Fruit fly (Drosophila melanogaster) Kc167 (cell line): ENCODE measurements around the gene CG7191.

Experiments
- Myc ChIP-seq: fragments of >200 bp; optimal IDR thresholded peaks from 2 replicates; lab custom pipeline; 2017; ENCODE audit warnings: missing external identifiers
- h ChIP-seq: fragments of >200 bp; optimal IDR thresholded peaks from 3 replicates; lab custom pipeline; 2018; ENCODE audit warnings: missing external identifiers
- psq ChIP-seq: fragments of >200 bp; optimal IDR thresholded peaks from 2 replicates; lab custom pipeline; 2017; ENCODE audit warnings: missing external identifiers
- ttk ChIP-seq: sonication (Bioruptor generic); optimal IDR thresholded peaks from 2 replicates; lab custom pipeline; 2017; ENCODE audit warnings: missing external identifiers

DNA sequence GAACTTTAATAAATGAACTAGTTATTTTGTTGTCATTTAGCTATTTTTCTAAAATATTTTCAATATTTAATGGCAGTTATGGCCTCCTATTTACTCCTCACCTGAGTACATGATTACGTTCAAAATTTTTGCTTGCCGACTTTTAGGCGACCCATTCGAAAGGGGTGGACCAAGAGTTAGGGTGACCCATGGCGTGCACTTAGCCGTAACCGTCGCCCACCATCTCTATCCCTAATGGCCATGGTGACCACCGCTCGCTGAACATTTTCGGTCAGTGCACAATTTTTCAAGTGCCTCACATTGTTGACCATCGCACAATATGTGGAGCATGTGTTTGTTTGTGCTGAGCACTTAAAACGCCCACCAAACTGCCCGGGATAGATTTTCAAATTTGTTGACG is 4.5 kb downstream of the CG7191 start:
- no peak for TF ChIP-seq psq (lab: Kevin White, UChicago)
- no peak for TF ChIP-seq ttk (lab: Kevin White, UChicago)
- TF ChIP-seq Myc = no peak
- no peak for TF ChIP-seq h (lab: Kevin White, UChicago)
